Worm (Caenorhabditis elegans): ENCODE measurements around the gene T10C6.7.

The T10C6.7 gene

ce11 chrV:16040140-16040827 is 8.8 kb upstream of the T10C6.7 start, which contains the start of the genes his-4 and his-3:
TSS of gene his-4 (minus strand) at chrV:16040515.
TSS of gene his-3 (plus strand) at chrV:16040808.
- TF ChIP-seq flt-1 (GFP tag; IDR thresholded peaks at IDR 0.05) (peak; percentile 59; the same call in 1 of the 2 replicates), pes-1 (GFP tag; IDR thresholded peaks at IDR 0.05) (peak; percentile 80), sea-1 (GFP tag; conservative IDR thresholded peaks at IDR 0.05) (peak; percentile 69), tbx-11 (GFP tag; IDR thresholded peaks at IDR 0.05) (0 out of 2 replicates have a peak, but pooled peaks have one; percentile 4), ama-1 (optimal IDR thresholded peaks at IDR 0.05) (peak; percentile 87), tbx-37 (GFP tag; conservative IDR thresholded peaks at IDR 0.05) (0 out of 2 replicates have a peak, but pooled peaks have one; percentile 9), aly-1 (tag; optimal IDR thresholded peaks at IDR 0.05) (peak; percentile 58)

DNA sequence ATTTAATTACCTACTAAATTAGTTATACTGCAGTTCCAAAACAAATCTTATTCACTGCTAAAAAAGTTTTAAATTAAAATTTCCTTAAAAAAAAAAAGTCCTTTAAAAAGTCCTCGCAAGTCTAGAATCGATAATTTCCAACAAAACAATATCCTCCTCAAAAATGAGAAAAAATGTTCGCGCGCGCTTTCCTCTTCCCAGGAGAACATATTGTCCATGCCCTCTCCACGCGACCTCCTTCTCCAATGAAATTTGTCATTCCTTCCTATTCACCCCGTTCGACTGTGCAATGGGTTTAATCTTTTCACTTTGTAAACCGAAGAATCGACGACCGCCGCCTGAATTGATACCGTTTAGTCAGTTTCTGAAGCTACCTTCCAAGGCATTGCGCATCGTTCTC is 4.7 kb upstream of the T10C6.7 start, which contains the start of gene T10C6.10:
TSS of gene T10C6.10 (plus strand) at position 248 of the 400 bp plus-strand sequence.
- TF ChIP-seq ama-1 (optimal IDR thresholded peaks at IDR 0.05) (no peak), flt-1 (GFP tag; IDR thresholded peaks at IDR 0.05) (no peak), pes-1 (GFP tag; IDR thresholded peaks at IDR 0.05) (no peak), B0310.2 (tag; optimal IDR thresholded peaks at IDR 0.05) (no peak), ceh-13 (GFP tag; optimal IDR thresholded peaks at IDR 0.05) (no peak), hmbx-1 (tag; optimal IDR thresholded peaks at IDR 0.05) (no peak), tbx-11 (GFP tag; IDR thresholded peaks at IDR 0.05) (no peak), hnd-1 (tag; optimal IDR thresholded peaks at IDR 0.05) (no peak), F13C5.2 (tag; optimal IDR thresholded peaks at IDR 0.05) (no peak), sea-1 (GFP tag; conservative IDR thresholded peaks at IDR 0.05) (no peak), aly-1 (tag; optimal IDR thresholded peaks at IDR 0.05) (no peak), ets-7 (tag; optimal IDR thresholded peaks at IDR 0.05) (no peak), ceh-36 (tag; optimal IDR thresholded peaks at IDR 0.05) (no peak), scrt-1 (GFP tag; IDR thresholded peaks at IDR 0.05) (no peak), tbx-37 (GFP tag; conservative IDR thresholded peaks at IDR 0.05) (no peak), hmg-4 (GFP tag; optimal IDR thresholded peaks at IDR 0.05) (no peak)

ce11 chrV:16033491-16033890 is 2.0 kb upstream of the T10C6.7 start:
- TF ChIP-seq hmg-4 (GFP tag; optimal IDR thresholded peaks at IDR 0.05) (no peak), ceh-36 (tag; optimal IDR thresholded peaks at IDR 0.05) (no peak)

ce11 chrV:16032761-16033160 is 1.2 kb upstream of the T10C6.7 start, which contains the start of gene T10C6.16:
TSS of gene T10C6.16 (minus strand) at chrV:16033005.
- no peak for TF ChIP-seq hnd-1 (tag; optimal IDR thresholded peaks at IDR 0.05)
- TF ChIP-seq tbx-11 (GFP tag; IDR thresholded peaks at IDR 0.05), result no peak

DNA sequence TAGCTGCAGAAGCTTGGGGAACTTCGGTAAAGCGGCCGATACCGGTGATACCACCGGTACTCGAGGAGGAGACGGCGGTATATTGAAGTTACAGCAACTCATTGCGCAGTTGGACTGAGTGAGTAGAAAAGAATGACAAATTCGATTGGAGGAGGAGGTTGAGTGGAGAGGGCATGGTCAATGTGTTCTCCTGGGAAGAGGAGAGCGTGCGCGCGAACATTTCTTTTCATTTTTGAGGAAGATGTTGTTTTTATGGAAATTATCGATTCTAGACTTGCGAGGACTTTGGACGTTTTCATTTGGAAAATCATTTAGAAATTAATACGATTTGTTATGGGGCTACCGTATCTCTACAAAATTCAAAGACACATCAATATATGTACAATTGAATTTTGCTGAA is 2.3 kb downstream of the T10C6.7 start:
- TF ChIP-seq scrt-1 (GFP tag; IDR thresholded peaks at IDR 0.05) (no peak), hmbx-1 (tag; optimal IDR thresholded peaks at IDR 0.05) (no peak), ama-1 (optimal IDR thresholded peaks at IDR 0.05) (no peak), ceh-13 (GFP tag; optimal IDR thresholded peaks at IDR 0.05) (no peak), ets-7 (tag; optimal IDR thresholded peaks at IDR 0.05) (no peak)

DNA sequence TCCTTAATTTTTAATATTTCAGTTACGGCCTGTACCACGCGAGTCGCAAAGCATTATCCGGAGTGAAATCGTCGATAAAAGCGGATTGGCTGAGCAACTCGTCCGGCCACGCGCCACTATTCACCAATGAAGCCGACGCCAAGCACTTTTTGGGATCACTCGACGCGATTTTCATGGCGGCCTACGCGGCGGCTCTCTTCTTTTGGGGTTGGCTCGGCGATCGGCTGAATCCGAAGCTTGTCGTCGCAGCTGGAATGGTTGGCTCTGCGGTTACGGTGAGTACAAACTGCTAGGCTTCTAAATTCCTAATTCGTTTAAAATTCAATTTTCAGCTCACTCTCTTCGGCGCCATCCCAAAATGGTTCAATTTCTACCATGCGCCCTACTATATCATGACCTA is 6.6 kb downstream of the T10C6.7 start:
- TF ChIP-seq scrt-1 (GFP tag; IDR thresholded peaks at IDR 0.05) (no peak), pes-1 (GFP tag; IDR thresholded peaks at IDR 0.05) (no peak), B0310.2 (tag; optimal IDR thresholded peaks at IDR 0.05) (no peak), ama-1 (optimal IDR thresholded peaks at IDR 0.05) (no peak)

- TF ChIP-seq aly-1 (tag; optimal IDR thresholded peaks at IDR 0.05) (no peak), tbx-37 (GFP tag; conservative IDR thresholded peaks at IDR 0.05) (no peak), tbx-11 (GFP tag; IDR thresholded peaks at IDR 0.05) (no peak), ceh-36 (tag; optimal IDR thresholded peaks at IDR 0.05) (no peak), scrt-1 (GFP tag; IDR thresholded peaks at IDR 0.05) (no peak), B0310.2 (tag; optimal IDR thresholded peaks at IDR 0.05) (no peak), ama-1 (optimal IDR thresholded peaks at IDR 0.05) (no peak), hmg-4 (GFP tag; optimal IDR thresholded peaks at IDR 0.05) (no peak), ets-7 (tag; optimal IDR thresholded peaks at IDR 0.05) (no peak), sea-1 (GFP tag; conservative IDR thresholded peaks at IDR 0.05) (no peak)
These were observed 7.2 kb downstream of the T10C6.7 start, which contains the start of gene T10C6.6 for ce11 chrV:16024300-16024699. TSS of gene T10C6.6 (plus strand) at chrV:16024326.

DNA sequence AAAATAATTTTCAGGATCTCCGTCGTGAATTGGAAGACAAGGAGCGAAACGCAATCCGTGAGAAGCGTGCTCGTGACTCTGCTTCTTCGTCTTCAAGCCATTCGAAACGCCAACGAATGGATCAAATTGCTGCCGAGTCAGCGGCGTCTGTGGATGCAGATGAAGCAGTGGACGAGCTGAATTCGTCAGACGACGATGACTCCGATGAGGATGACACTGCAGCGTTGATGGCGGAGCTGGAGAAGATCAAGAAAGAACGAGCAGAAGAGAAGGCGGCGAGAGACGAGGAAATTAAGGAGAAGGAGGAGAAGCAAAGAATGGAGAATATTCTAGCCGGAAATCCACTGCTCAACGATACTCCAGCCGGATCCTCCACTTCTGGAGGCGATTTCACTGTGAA is 8.0 kb downstream of the T10C6.7 start:
- no peak for TF ChIP-seq tbx-37 (GFP tag; conservative IDR thresholded peaks at IDR 0.05)
- no peak for TF ChIP-seq hnd-1 (tag; optimal IDR thresholded peaks at IDR 0.05)
- TF ChIP-seq B0310.2 (tag; optimal IDR thresholded peaks at IDR 0.05), result no peak
- no peak for TF ChIP-seq flt-1 (GFP tag; IDR thresholded peaks at IDR 0.05)
- TF ChIP-seq sea-1 (GFP tag; conservative IDR thresholded peaks at IDR 0.05), result no peak
- no peak for TF ChIP-seq pes-1 (GFP tag; IDR thresholded peaks at IDR 0.05)
- no peak for TF ChIP-seq ceh-36 (tag; optimal IDR thresholded peaks at IDR 0.05)

DNA sequence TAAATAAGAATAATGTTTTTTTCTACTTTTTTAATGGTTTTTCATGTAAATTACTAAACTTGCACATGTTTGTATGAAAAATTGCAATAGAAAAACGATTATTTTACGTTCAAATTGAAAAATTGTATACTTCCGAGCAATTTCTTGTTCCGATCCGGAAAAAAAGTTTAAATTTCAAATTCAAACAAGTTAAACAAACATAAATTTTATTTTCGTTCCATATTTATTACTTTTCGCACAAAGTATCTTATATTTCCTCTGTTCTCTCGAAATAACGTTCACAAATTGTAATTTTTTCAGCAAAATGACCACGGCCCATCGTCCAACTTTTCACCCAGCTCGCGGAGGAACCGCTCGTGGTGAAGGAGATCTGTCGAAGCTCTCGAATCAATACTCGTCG is 8.5 kb downstream of the T10C6.7 start, which contains the start of gene cwc-15:
TSS of gene cwc-15 (plus strand) at position 301 of the 400 bp plus-strand sequence.
- TF ChIP-seq ama-1 (optimal IDR thresholded peaks at IDR 0.05), result no peak
